Worm (Caenorhabditis elegans) whole organism, L4 larva: ENCODE data around the gene Y59H11AR.10.
A peak's percentile ranks its signal among the peaks of the same experiment; 100 is the strongest.

Experiments
- D1046.2 ChIP-seq: fragments of 200-800 bp; sonication (Bioruptor generic); IDR thresholded peaks from 2 replicates; pipeline ENCODE4 v1.3.6; 2022; ENCODE audit warnings: missing genetic modification characterization, missing compliant biosample characterization
- F10B5.3 ChIP-seq: sonication (generic microtip); optimal IDR thresholded peaks from 2 replicates; lab custom pipeline; 2016; ENCODE audit warnings: mild to moderate bottlenecking, missing genetic modification characterization, missing compliant biosample characterization
- F26F4.8 ChIP-seq: fragments of 200-800 bp; sonication (Bioruptor generic); conservative IDR thresholded peaks from 2 replicates; pipeline ENCODE4 v1.3.6; 2022; ENCODE audit warnings: missing genetic modification characterization, missing compliant biosample characterization
- F49E8.2 ChIP-seq: sonication (generic microtip); optimal IDR thresholded peaks from 2 replicates; lab custom pipeline; 2016; ENCODE audit warnings: missing compliant biosample characterization, mild to moderate bottlenecking, missing genetic modification characterization, borderline replicate concordance
- R02D3.7 ChIP-seq: fragments of 150-350 bp; sonication (generic microtip); optimal IDR thresholded peaks from 3 replicates; lab custom pipeline; 2014; ENCODE audit warnings: missing biosample characterization, missing genetic modification characterization
- T20F7.1 ChIP-seq: fragments of 200-800 bp; sonication (Bioruptor generic); optimal IDR thresholded peaks from 2 replicates; lab custom pipeline; 2018; ENCODE audit warnings: mild to moderate bottlenecking, missing genetic modification characterization, missing compliant biosample characterization
- Y105C5A.15 ChIP-seq: fragments of 200-800 bp; sonication (Bioruptor generic); IDR thresholded peaks from 2 replicates; pipeline ENCODE4 v1.3.6; 2022; ENCODE audit warnings: missing genetic modification characterization, missing compliant biosample characterization
- Y75B8A.6 ChIP-seq: fragments of 200-800 bp; sonication (Bioruptor generic); IDR thresholded peaks from 2 replicates; pipeline ENCODE4 v1.3.6; 2022; ENCODE audit warnings: missing genetic modification reagents, missing genetic modification characterization, missing compliant biosample characterization
- aha-1 ChIP-seq: fragments of 150-350 bp; peaks from one replicate; lab custom pipeline; 2014; ENCODE audit warnings: missing biosample characterization, missing genetic modification characterization
- arid-1 ChIP-seq: fragments of 200-800 bp; sonication (Bioruptor generic); conservative IDR thresholded peaks from 2 replicates; pipeline ENCODE4 v1.3.6; 2022; ENCODE audit warnings: missing genetic modification reagents, missing genetic modification characterization, missing compliant biosample characterization
- attf-4 ChIP-seq: sonication (generic microtip); optimal IDR thresholded peaks from 3 replicates; lab custom pipeline; 2017; ENCODE audit warnings: missing biosample characterization, missing genetic modification characterization
- ceh-20 ChIP-seq: fragments of 200-800 bp; sonication (Bioruptor generic); IDR thresholded peaks from 2 replicates; pipeline ENCODE4 v1.3.6; 2022; ENCODE audit warnings: missing genetic modification reagents, missing genetic modification characterization, missing compliant biosample characterization
- ceh-32 ChIP-seq: sonication (generic microtip); optimal IDR thresholded peaks from 2 replicates; lab custom pipeline; 2016; ENCODE audit warnings: mild to moderate bottlenecking, missing genetic modification characterization, missing compliant biosample characterization; ENCODE audit not compliant: poor library complexity
- ceh-62 ChIP-seq: sonication (generic microtip); optimal IDR thresholded peaks from 2 replicates; lab custom pipeline; 2017; ENCODE audit warnings: missing biosample characterization, missing genetic modification characterization
- ceh-82 ChIP-seq: sonication (generic microtip); optimal IDR thresholded peaks from 2 replicates; lab custom pipeline; 2017; ENCODE audit warnings: missing biosample characterization, missing genetic modification characterization
- daf-12 ChIP-seq: fragments of 150-350 bp; optimal IDR thresholded peaks from 2 replicates; lab custom pipeline; 2014; ENCODE audit warnings: missing biosample characterization, missing genetic modification reagents, missing genetic modification characterization
- daf-8 ChIP-seq: fragments of 200-800 bp; sonication (Bioruptor generic); IDR thresholded peaks from 2 replicates; pipeline ENCODE4 v1.3.6; 2022; ENCODE audit warnings: missing genetic modification characterization, missing compliant biosample characterization
- dmd-6 ChIP-seq: fragments of 200-800 bp; sonication (Bioruptor generic); IDR thresholded peaks from 2 replicates; pipeline ENCODE4 v1.3.6; 2022; ENCODE audit warnings: missing genetic modification reagents, missing genetic modification characterization, missing compliant biosample characterization
- dpl-1 ChIP-seq: fragments of 150-350 bp; optimal IDR thresholded peaks from 2 replicates; lab custom pipeline; 2014; ENCODE audit warnings: missing biosample characterization, missing genetic modification reagents, missing genetic modification characterization
- egl-27 ChIP-seq: sonication (generic microtip); optimal IDR thresholded peaks from 3 replicates; lab custom pipeline; 2017; ENCODE audit warnings: missing biosample characterization, missing genetic modification reagents, missing genetic modification characterization
- egl-43 ChIP-seq: fragments of 200-800 bp; sonication (Bioruptor generic); IDR thresholded peaks from 2 replicates; pipeline ENCODE4 v1.3.6; 2022; ENCODE audit warnings: missing genetic modification reagents, missing genetic modification characterization, missing compliant biosample characterization
- fkh-10 ChIP-seq: fragments of 150-350 bp; optimal IDR thresholded peaks from 2 replicates; lab custom pipeline; 2014; ENCODE audit warnings: missing biosample characterization, missing genetic modification reagents, missing genetic modification characterization
- fos-1 ChIP-seq: fragments of 150-350 bp; optimal IDR thresholded peaks from 2 replicates; lab custom pipeline; 2014; ENCODE audit warnings: missing biosample characterization, missing genetic modification characterization
- gei-8 ChIP-seq: fragments of 200-800 bp; sonication (Bioruptor generic); optimal IDR thresholded peaks from 2 replicates; lab custom pipeline; 2018; ENCODE audit warnings: mild to moderate bottlenecking, missing genetic modification characterization, missing compliant biosample characterization
- hlh-11 ChIP-seq: fragments of 200-800 bp; sonication (Bioruptor generic); optimal IDR thresholded peaks from 2 replicates; lab custom pipeline; 2018; ENCODE audit warnings: mild to moderate bottlenecking, missing genetic modification characterization, missing compliant biosample characterization
- hmg-1.1 ChIP-seq: fragments of 200-800 bp; sonication (Bioruptor generic); IDR thresholded peaks from 2 replicates; pipeline ENCODE4 v1.3.6; 2022; ENCODE audit warnings: missing genetic modification reagents, missing genetic modification characterization, missing compliant biosample characterization
- lin-13 ChIP-seq: fragments of 150-350 bp; optimal IDR thresholded peaks from 2 replicates; lab custom pipeline; 2014; ENCODE audit warnings: missing biosample characterization, missing genetic modification reagents, missing genetic modification characterization
- lin-38 ChIP-seq: fragments of 200-800 bp; sonication (Bioruptor generic); IDR thresholded peaks from 2 replicates; pipeline ENCODE4 v1.3.6; 2022; ENCODE audit warnings: missing genetic modification reagents, missing genetic modification characterization, missing compliant biosample characterization
- lir-3 ChIP-seq: sonication (generic microtip); optimal IDR thresholded peaks from 2 replicates; lab custom pipeline; 2016; ENCODE audit warnings: mild to moderate bottlenecking, missing genetic modification characterization, missing compliant biosample characterization
- lsy-2 ChIP-seq, 2 experiments: fragments of 150-350 bp in 1 of 2; sonication (generic microtip) in 1 of 2; optimal IDR thresholded peaks; 2 replicates each; lab custom pipeline; 2014 to 2017; ENCODE audit warnings: missing biosample characterization in 2 of 2, missing genetic modification characterization in 2 of 2
- madf-9 ChIP-seq: fragments of 200-800 bp; sonication (Bioruptor generic); conservative IDR thresholded peaks from 2 replicates; pipeline ENCODE4 v1.3.6; 2022; ENCODE audit warnings: missing genetic modification reagents, missing genetic modification characterization, missing compliant biosample characterization
- mdl-1 ChIP-seq, 2 experiments: fragments of 150-350 bp in 1 of 2; sonication (generic microtip) in 1 of 2; optimal IDR thresholded peaks; 2 replicates each; lab custom pipeline; 2014 to 2017; ENCODE audit warnings: missing biosample characterization in 2 of 2, missing genetic modification characterization in 2 of 2
- mxl-2 ChIP-seq: fragments of 200-800 bp; sonication (Bioruptor generic); conservative IDR thresholded peaks from 2 replicates; pipeline ENCODE4 v1.3.6; 2022; ENCODE audit warnings: missing genetic modification reagents, missing genetic modification characterization, missing compliant biosample characterization
- mxl-3 ChIP-seq: fragments of 200-800 bp; sonication (Bioruptor generic); optimal IDR thresholded peaks from 2 replicates; lab custom pipeline; 2018; ENCODE audit warnings: mild to moderate bottlenecking, missing genetic modification characterization, missing compliant biosample characterization
- nhr-10 ChIP-seq: fragments of 150-350 bp; optimal IDR thresholded peaks from 2 replicates; lab custom pipeline; 2014; ENCODE audit warnings: missing biosample characterization, missing genetic modification characterization
- nhr-11 ChIP-seq: fragments of 150-350 bp; optimal IDR thresholded peaks from 2 replicates; lab custom pipeline; 2014; ENCODE audit warnings: missing biosample characterization, missing genetic modification characterization
- nhr-237 ChIP-seq: sonication (generic microtip); optimal IDR thresholded peaks from 2 replicates; lab custom pipeline; 2017; ENCODE audit warnings: missing biosample characterization, missing genetic modification characterization
- nhr-28 ChIP-seq: fragments of 150-350 bp; optimal IDR thresholded peaks from 2 replicates; lab custom pipeline; 2014; ENCODE audit warnings: missing biosample characterization, missing genetic modification characterization
- nhr-41 ChIP-seq: fragments of 200-800 bp; sonication (Bioruptor generic); IDR thresholded peaks from 2 replicates; pipeline ENCODE4 v1.3.6; 2022; ENCODE audit warnings: missing genetic modification reagents, missing genetic modification characterization, missing compliant biosample characterization
- nhr-42 ChIP-seq: fragments of 200-800 bp; sonication (Bioruptor generic); IDR thresholded peaks from 2 replicates; pipeline ENCODE4 v1.3.6; 2022; ENCODE audit warnings: missing genetic modification characterization, missing compliant biosample characterization
- nhr-48 ChIP-seq: sonication (generic microtip); optimal IDR thresholded peaks from 2 replicates; lab custom pipeline; 2016; ENCODE audit warnings: mild to moderate bottlenecking, missing genetic modification characterization, missing compliant biosample characterization
- php-3 ChIP-seq: fragments of 200-800 bp; sonication (Bioruptor generic); IDR thresholded peaks from 2 replicates; pipeline ENCODE4 v1.3.6; 2022; ENCODE audit warnings: missing genetic modification reagents, missing genetic modification characterization, missing compliant biosample characterization
- pqm-1 ChIP-seq: sonication (generic microtip); optimal IDR thresholded peaks from 2 replicates; lab custom pipeline; 2017; ENCODE audit warnings: missing biosample characterization, missing genetic modification characterization
- saeg-2 ChIP-seq: fragments of 200-800 bp; sonication (Bioruptor generic); IDR thresholded peaks from 2 replicates; pipeline ENCODE4 v1.3.6; 2022; ENCODE audit warnings: missing genetic modification reagents, missing genetic modification characterization, missing compliant biosample characterization
- spr-1 ChIP-seq: sonication (generic microtip); optimal IDR thresholded peaks from 2 replicates; lab custom pipeline; 2016; ENCODE audit warnings: mild to moderate bottlenecking, missing genetic modification characterization, missing compliant biosample characterization
- spr-3 ChIP-seq: fragments of 200-800 bp; sonication (Bioruptor generic); optimal IDR thresholded peaks from 2 replicates; lab custom pipeline; 2018; ENCODE audit warnings: mild to moderate bottlenecking, missing genetic modification characterization, missing compliant biosample characterization
- tag-97 ChIP-seq: fragments of 200-800 bp; sonication (Bioruptor generic); IDR thresholded peaks from 2 replicates; pipeline ENCODE4 v1.3.6; 2022; ENCODE audit warnings: missing genetic modification characterization, missing compliant biosample characterization
- tra-1 ChIP-seq: fragments of 200-800 bp; sonication (Bioruptor generic); IDR thresholded peaks from 2 replicates; pipeline ENCODE4 v1.3.6; 2022; ENCODE audit warnings: missing genetic modification reagents, missing genetic modification characterization, missing compliant biosample characterization
- zfp-2 ChIP-seq: sonication (generic microtip); optimal IDR thresholded peaks from 2 replicates; lab custom pipeline; 2016; ENCODE audit warnings: mild to moderate bottlenecking, missing genetic modification characterization, missing compliant biosample characterization
- zfp-3 ChIP-seq: fragments of 200-800 bp; sonication (Bioruptor generic); conservative IDR thresholded peaks from 2 replicates; pipeline ENCODE4 v1.3.6; 2022; ENCODE audit warnings: missing genetic modification reagents, missing genetic modification characterization, missing compliant biosample characterization
- zip-2 ChIP-seq: fragments of 150-350 bp; optimal IDR thresholded peaks from 2 replicates; lab custom pipeline; 2014; ENCODE audit warnings: missing biosample characterization, missing genetic modification characterization
- ztf-11 ChIP-seq: fragments of 150-350 bp; optimal IDR thresholded peaks from 2 replicates; lab custom pipeline; 2014; ENCODE audit warnings: missing biosample characterization, missing genetic modification characterization

Y59H11AR.10 gene

DNA sequence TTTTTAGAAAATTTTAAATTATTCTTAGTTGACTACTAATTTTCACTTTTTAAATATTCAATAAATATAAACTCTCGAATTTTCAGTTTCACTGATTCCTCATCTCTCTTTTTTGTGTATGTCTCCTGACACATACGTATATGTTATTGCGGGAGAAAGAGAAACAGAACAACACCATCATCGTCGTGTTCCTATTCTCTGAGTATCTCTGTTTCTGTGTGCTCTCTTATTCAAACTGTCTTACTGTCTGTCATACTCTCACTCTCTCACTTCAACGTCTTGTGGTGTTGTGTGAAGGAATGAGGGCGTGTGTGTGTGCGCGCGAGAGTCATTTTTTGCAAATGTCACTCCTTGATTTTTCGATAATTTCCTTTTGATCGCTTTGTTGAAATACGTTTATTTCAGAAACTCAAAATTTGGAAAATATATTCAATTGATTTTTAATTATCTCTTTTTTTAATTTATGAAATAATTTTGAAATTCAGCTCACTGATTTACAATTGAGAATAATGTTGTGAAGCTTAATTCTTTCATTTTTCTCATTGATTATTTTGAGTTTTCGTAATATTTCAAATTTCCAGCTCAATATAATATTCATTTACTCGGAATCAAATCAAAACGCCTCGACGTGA is 17.2 kb downstream of the Y59H11AR.10 start, which contains the start of gene lin-49 (continued):
- TF ChIP-seq mdl-1 (tag; optimal IDR thresholded peaks at IDR 0.05; lab: Kevin White, UChicago), result peak; percentile 9 to 83
- TF ChIP-seq hlh-11 (tag; lab: Kevin White, UChicago), result peak; percentile 86
- peak; percentile 84 for TF ChIP-seq nhr-28 (tag; lab: Kevin White, UChicago)
- no peak for TF ChIP-seq madf-9 (GFP tag; lab: Robert Waterston, UW)
- TF ChIP-seq Y75B8A.6 (GFP tag; lab: Robert Waterston, UW), result no peak
- TF ChIP-seq egl-43, result no peak
- TF ChIP-seq zip-2, result no peak
- no peak for TF ChIP-seq Y105C5A.15 (GFP tag; lab: Robert Waterston, UW)
- no peak for TF ChIP-seq aha-1 (tag; lab: Kevin White, UChicago)
- 0 out of 2 replicates have a peak, but pooled peaks have one; percentile 11 for TF ChIP-seq arid-1
- no peak for TF ChIP-seq nhr-237 (tag; lab: Kevin White, UChicago)
- TF ChIP-seq daf-8 (GFP tag; lab: Robert Waterston, UW), result no peak
- no peak for TF ChIP-seq nhr-42 (GFP tag; lab: Robert Waterston, UW)
- TF ChIP-seq nhr-41 (GFP tag; lab: Robert Waterston, UW), result no peak
- peak; percentile 40 for TF ChIP-seq dpl-1 (GFP tag; lab: Kevin White, UChicago)
- no peak for TF ChIP-seq tag-97 (GFP tag; lab: Robert Waterston, UW)
- peak; percentile 1 for TF ChIP-seq fkh-10 (GFP tag; lab: Kevin White, UChicago)
- TF ChIP-seq hmg-1.1 (GFP tag; lab: Robert Waterston, UW), result peak; percentile 81
- no peak for TF ChIP-seq spr-1
- TF ChIP-seq saeg-2, result no peak
- no peak for TF ChIP-seq D1046.2 (GFP tag; lab: Robert Waterston, UW)
- no peak for TF ChIP-seq spr-3 (GFP tag; lab: Kevin White, UChicago)
- peak; percentile 12 for TF ChIP-seq nhr-48 (tag; lab: Kevin White, UChicago)
- peak; percentile 62 for TF ChIP-seq dmd-6 (GFP tag; lab: Robert Waterston, UW)
- TF ChIP-seq egl-27 (tag; lab: Kevin White, UChicago), result no peak
- TF ChIP-seq gei-8, result no peak
- TF ChIP-seq attf-4 (tag; lab: Kevin White, UChicago), result no peak
- no peak for TF ChIP-seq ceh-82 (tag; lab: Kevin White, UChicago)
- TF ChIP-seq ceh-32 (tag; lab: Kevin White, UChicago), result no peak
- no peak for TF ChIP-seq fos-1 (tag; lab: Kevin White, UChicago)
- TF ChIP-seq nhr-11 (tag; lab: Kevin White, UChicago), result peak; percentile 7
- peak; percentile 47 for TF ChIP-seq lin-13
- TF ChIP-seq pqm-1 (tag; lab: Kevin White, UChicago), result no peak
- TF ChIP-seq F10B5.3, result no peak
- TF ChIP-seq F26F4.8, result no peak
- TF ChIP-seq ceh-62 (tag; lab: Kevin White, UChicago), result no peak
- no peak for TF ChIP-seq ceh-20 (GFP tag; lab: Robert Waterston, UW)
- TF ChIP-seq mxl-2 (GFP tag; lab: Robert Waterston, UW), result no peak
- no peak for TF ChIP-seq zfp-2
- peak; percentile 43 to 82 for TF ChIP-seq lsy-2 (tag; optimal IDR thresholded peaks at IDR 0.05; lab: Kevin White, UChicago)
- no peak for TF ChIP-seq R02D3.7 (tag; lab: Kevin White, UChicago)
- TF ChIP-seq lir-3 (tag; lab: Kevin White, UChicago), result no peak
- TF ChIP-seq T20F7.1, result peak; percentile 58
- TF ChIP-seq lin-38 (GFP tag; lab: Robert Waterston, UW), result peak; percentile 44
- TF ChIP-seq tra-1 (GFP tag; lab: Robert Waterston, UW), result no peak
- TF ChIP-seq daf-12 (tag; lab: Kevin White, UChicago), result no peak
- TF ChIP-seq nhr-10 (tag; lab: Kevin White, UChicago), result no peak
- no peak for TF ChIP-seq php-3
- TF ChIP-seq zfp-3 (GFP tag; lab: Robert Waterston, UW), result no peak
- peak; percentile 68 for TF ChIP-seq mxl-3 (GFP tag; lab: Kevin White, UChicago)
- no peak for TF ChIP-seq F49E8.2 (tag; lab: Kevin White, UChicago)
- TF ChIP-seq ztf-11 (tag; lab: Kevin White, UChicago), result no peak
